Worm (Caenorhabditis elegans) whole organism, L2 larva: ENCODE results near the gene xtr-1.

Experiments
- C34F6.9 ChIP-seq: fragments of 150-350 bp; optimal IDR thresholded peaks from 2 replicates; lab custom pipeline; 2014; ENCODE audit warnings: missing biosample characterization, missing genetic modification characterization
- R02D3.7 ChIP-seq: fragments of 150-350 bp; optimal IDR thresholded peaks from 2 replicates; lab custom pipeline; 2014; ENCODE audit warnings: missing biosample characterization, missing genetic modification characterization
- ZK546.5 ChIP-seq: sonication (generic microtip); optimal IDR thresholded peaks from 2 replicates; lab custom pipeline; 2017; ENCODE audit warnings: missing biosample characterization, missing genetic modification characterization
- alr-1 ChIP-seq: fragments of 150-350 bp; optimal IDR thresholded peaks from 2 replicates; lab custom pipeline; 2014; ENCODE audit warnings: missing biosample characterization, missing genetic modification characterization
- aly-2 ChIP-seq: fragments of 150-350 bp; optimal IDR thresholded peaks from 2 replicates; lab custom pipeline; 2014; ENCODE audit warnings: missing biosample characterization, missing genetic modification characterization
- ama-1 ChIP-seq: fragments of 150-350 bp; optimal IDR thresholded peaks from 2 replicates; lab custom pipeline; 2018; ENCODE audit warnings: inconsistent platforms
- blmp-1 ChIP-seq: sonication (generic microtip); optimal IDR thresholded peaks from 2 replicates; lab custom pipeline; 2017; ENCODE audit warnings: missing genetic modification characterization, mild to moderate bottlenecking, missing compliant biosample characterization, antibody characterized with exemption, moderate library complexity; ENCODE audit not compliant: insufficient read depth
- ceh-16 ChIP-seq: fragments of 150-350 bp; optimal IDR thresholded peaks from 2 replicates; lab custom pipeline; 2014; ENCODE audit warnings: missing biosample characterization, missing genetic modification characterization
- ceh-82 ChIP-seq: fragments of 150-350 bp; optimal IDR thresholded peaks from 2 replicates; lab custom pipeline; 2014; ENCODE audit warnings: missing biosample characterization, missing genetic modification characterization
- crh-2 ChIP-seq: sonication (generic microtip); optimal IDR thresholded peaks from 2 replicates; lab custom pipeline; 2017; ENCODE audit warnings: missing biosample characterization, missing genetic modification characterization
- elt-1 ChIP-seq: fragments of 150-350 bp; optimal IDR thresholded peaks from 2 replicates; lab custom pipeline; 2014; ENCODE audit warnings: missing biosample characterization, missing genetic modification characterization
- elt-3 ChIP-seq: sonication (generic microtip); optimal IDR thresholded peaks from 2 replicates; lab custom pipeline; 2017; ENCODE audit warnings: missing biosample characterization, missing genetic modification characterization
- lin-13 ChIP-seq: fragments of 150-350 bp; optimal IDR thresholded peaks from 2 replicates; lab custom pipeline; 2014; ENCODE audit warnings: missing biosample characterization, missing genetic modification reagents, missing genetic modification characterization
- lin-39 ChIP-seq: fragments of 150-350 bp; optimal IDR thresholded peaks from 2 replicates; lab custom pipeline; 2014; ENCODE audit warnings: missing biosample characterization, missing genetic modification reagents, missing genetic modification characterization
- mab-5 ChIP-seq: fragments of 150-350 bp; optimal IDR thresholded peaks from 2 replicates; lab custom pipeline; 2014; ENCODE audit warnings: missing biosample characterization, missing genetic modification characterization
- nhr-10 ChIP-seq: sonication (generic microtip); optimal IDR thresholded peaks from 2 replicates; lab custom pipeline; 2017; ENCODE audit warnings: missing biosample characterization, missing genetic modification characterization
- nhr-11 ChIP-seq: fragments of 150-350 bp; optimal IDR thresholded peaks from 2 replicates; lab custom pipeline; 2014; ENCODE audit warnings: missing biosample characterization, missing genetic modification characterization
- nhr-12 ChIP-seq: fragments of 150-350 bp; optimal IDR thresholded peaks from 2 replicates; lab custom pipeline; 2014; ENCODE audit warnings: missing biosample characterization, missing genetic modification characterization
- nhr-129 ChIP-seq: fragments of 150-350 bp; optimal IDR thresholded peaks from 2 replicates; lab custom pipeline; 2014; ENCODE audit warnings: missing biosample characterization, missing genetic modification characterization
- nhr-21 ChIP-seq: fragments of 150-350 bp; optimal IDR thresholded peaks from 2 replicates; lab custom pipeline; 2014; ENCODE audit warnings: missing biosample characterization, missing genetic modification characterization
- nhr-23 ChIP-seq: fragments of 150-350 bp; optimal IDR thresholded peaks from 2 replicates; lab custom pipeline; 2014; ENCODE audit warnings: missing biosample characterization, missing genetic modification reagents, missing genetic modification characterization
- nhr-237 ChIP-seq: fragments of 150-350 bp; optimal IDR thresholded peaks from 2 replicates; lab custom pipeline; 2014; ENCODE audit warnings: missing biosample characterization, missing genetic modification characterization
- nhr-25 ChIP-seq: fragments of 150-350 bp; sonication (generic microtip); optimal IDR thresholded peaks from 3 replicates; lab custom pipeline; 2014; ENCODE audit warnings: missing biosample characterization, missing genetic modification characterization
- nhr-6 ChIP-seq: fragments of 150-350 bp; optimal IDR thresholded peaks from 2 replicates; lab custom pipeline; 2014; ENCODE audit warnings: missing biosample characterization, missing genetic modification characterization
- nhr-77 ChIP-seq: fragments of 150-350 bp; optimal IDR thresholded peaks from 2 replicates; lab custom pipeline; 2014; ENCODE audit warnings: missing biosample characterization, missing genetic modification characterization
- peb-1 ChIP-seq: fragments of 150-350 bp; optimal IDR thresholded peaks from 2 replicates; lab custom pipeline; 2014; ENCODE audit warnings: missing biosample characterization, missing genetic modification characterization
- sem-4 ChIP-seq: fragments of 150-350 bp; optimal IDR thresholded peaks from 2 replicates; lab custom pipeline; 2014; ENCODE audit warnings: missing biosample characterization, missing genetic modification reagents, missing genetic modification characterization
- sma-3 ChIP-seq: sonication (generic microtip); optimal IDR thresholded peaks from 2 replicates; lab custom pipeline; 2016; ENCODE audit warnings: missing genetic modification reagents, missing genetic modification characterization, missing compliant biosample characterization
- sma-9 ChIP-seq, 2 experiments: fragments of 150-350 bp in 1 of 2; sonication (generic microtip) in 1 of 2; optimal IDR thresholded peaks; 2 replicates each; lab custom pipeline; 2014 to 2016; ENCODE audit warnings: missing genetic modification characterization in 2 of 2, mild to moderate bottlenecking in 1 of 2, missing biosample characterization in 1 of 2, missing compliant biosample characterization in 1 of 2, missing genetic modification reagents in 1 of 2, moderate library complexity in 1 of 2
- snpc-4 ChIP-seq: fragments of 150-350 bp; optimal IDR thresholded peaks from 2 replicates; lab custom pipeline; 2014; ENCODE audit warnings: missing biosample characterization, missing genetic modification characterization
- unc-39 ChIP-seq: fragments of 150-350 bp; optimal IDR thresholded peaks from 2 replicates; lab custom pipeline; 2014; ENCODE audit warnings: missing biosample characterization, missing genetic modification characterization
- unc-55 ChIP-seq: fragments of 150-350 bp; sonication (generic microtip); optimal IDR thresholded peaks from 3 replicates; lab custom pipeline; 2014; ENCODE audit warnings: missing biosample characterization, missing genetic modification reagents, missing genetic modification characterization
- zag-1 ChIP-seq: fragments of 150-350 bp; optimal IDR thresholded peaks from 2 replicates; lab custom pipeline; 2014; ENCODE audit warnings: missing biosample characterization, missing genetic modification characterization
- ztf-11 ChIP-seq: sonication (generic microtip); optimal IDR thresholded peaks from 2 replicates; lab custom pipeline; 2017; ENCODE audit warnings: missing biosample characterization, missing genetic modification characterization

Gene xtr-1

ce11 chrX:11863307-11863706 is 10.7 kb downstream of the xtr-1 start, which contains the start of gene F54F7.10:
Gene F54F7.10 (plus strand): TSS chrX:11863607.
- TF ChIP-seq elt-1 (tag; lab: Kevin White, UChicago) (no peak), crh-2 (tag; lab: Kevin White, UChicago) (no peak)

ce11 chrX:11865083-11865482 is 12.5 kb downstream of the xtr-1 start, which contains the start of gene F54F7.6:
Gene F54F7.6 (plus strand): TSS chrX:11865383.
- no peak for TF ChIP-seq unc-39 (tag; lab: Kevin White, UChicago)
- TF ChIP-seq ceh-16 = no peak
- TF ChIP-seq ZK546.5 (tag; lab: Kevin White, UChicago) = no peak
- no peak for TF ChIP-seq nhr-6
- no peak for TF ChIP-seq elt-3 (tag; lab: Kevin White, UChicago)
- no peak for TF ChIP-seq lin-39 (tag; lab: Kevin White, UChicago)
- no peak for TF ChIP-seq nhr-11 (tag; lab: Kevin White, UChicago)
- TF ChIP-seq snpc-4 (tag; lab: Kevin White, UChicago) = no peak
- no peak for TF ChIP-seq alr-1 (tag; lab: Kevin White, UChicago)
- no peak for TF ChIP-seq lin-13 (GFP tag; lab: Kevin White, UChicago)
- no peak for TF ChIP-seq nhr-237 (tag; lab: Kevin White, UChicago)
- no peak for TF ChIP-seq ama-1 (lab: Kevin White, UChicago)
- no peak for TF ChIP-seq nhr-77 (tag; lab: Kevin White, UChicago)
- TF ChIP-seq nhr-25 (tag; lab: Kevin White, UChicago) = no peak
- TF ChIP-seq sem-4 = no peak

ce11 chrX:11869260-11869659 is 16.7 kb downstream of the xtr-1 start, which contains the start of gene dot-1.2:
Gene dot-1.2 (minus strand): TSS chrX:11869360.
- TF ChIP-seq blmp-1 (tag; lab: Kevin White, UChicago) = no peak
- TF ChIP-seq nhr-25 (tag; lab: Kevin White, UChicago) = no peak
- TF ChIP-seq ztf-11 (tag; lab: Kevin White, UChicago) = no peak
- TF ChIP-seq lin-13 (GFP tag; lab: Kevin White, UChicago) = no peak
- no peak for TF ChIP-seq nhr-23 (tag; lab: Kevin White, UChicago)
- no peak for TF ChIP-seq nhr-129 (tag; lab: Kevin White, UChicago)
- TF ChIP-seq mab-5 (tag; lab: Kevin White, UChicago) = no peak
- TF ChIP-seq nhr-21 = no peak
- TF ChIP-seq C34F6.9 (tag; lab: Kevin White, UChicago) = no peak
- no peak for TF ChIP-seq sma-3 (GFP tag; lab: Kevin White, UChicago)
- TF ChIP-seq ceh-82 (tag; lab: Kevin White, UChicago) = no peak
- TF ChIP-seq alr-1 (tag; lab: Kevin White, UChicago) = no peak
- no peak for TF ChIP-seq peb-1
- TF ChIP-seq elt-3 (tag; lab: Kevin White, UChicago) = no peak
- no peak for TF ChIP-seq nhr-77 (tag; lab: Kevin White, UChicago)
- TF ChIP-seq R02D3.7 (tag; lab: Kevin White, UChicago) = no peak
- no peak for TF ChIP-seq aly-2 (tag; lab: Kevin White, UChicago)
- TF ChIP-seq sma-9 (GFP tag; optimal IDR thresholded peaks at IDR 0.05; lab: Kevin White, UChicago) = no peak
- TF ChIP-seq sma-9 (tag; optimal IDR thresholded peaks at IDR 0.05; lab: Kevin White, UChicago) = no peak
- TF ChIP-seq, all 48 proteins: peak for 0

- TF ChIP-seq lin-39 (tag; lab: Kevin White, UChicago) (no peak), unc-39 (tag; lab: Kevin White, UChicago) (no peak), nhr-10 (no peak), unc-55 (GFP tag; lab: Kevin White, UChicago) (no peak)
Observed at ce11 chrX:11870393-11870792, 17.8 kb downstream of the xtr-1 start.

ce11 chrX:11872210-11872609 is 19.6 kb downstream of the xtr-1 start:
- no peak for TF ChIP-seq ztf-11 (tag; lab: Kevin White, UChicago)

ce11 chrX:11875260-11875659 is 22.7 kb downstream of the xtr-1 start, which contains the start of gene Y62H9A.1:
Gene Y62H9A.1 (plus strand): TSS chrX:11875541.
- TF ChIP-seq elt-1 (tag; lab: Kevin White, UChicago) (no peak), mab-5 (tag; lab: Kevin White, UChicago) (no peak), sma-9 (GFP tag; optimal IDR thresholded peaks at IDR 0.05; lab: Kevin White, UChicago) (no peak), sma-9 (tag; optimal IDR thresholded peaks at IDR 0.05; lab: Kevin White, UChicago) (no peak), nhr-12 (tag; lab: Kevin White, UChicago) (no peak), peb-1 (no peak), unc-55 (GFP tag; lab: Kevin White, UChicago) (no peak), C34F6.9 (tag; lab: Kevin White, UChicago) (no peak), zag-1 (no peak), nhr-23 (tag; lab: Kevin White, UChicago) (no peak)
